Worm (Caenorhabditis elegans) whole organism, midembryonic: ENCODE measurements around the gene T05A8.7.

Experiments
- T22C8.4 ChIP-seq: fragments of 200-800 bp; sonication (Bioruptor generic); IDR thresholded peaks from 2 replicates; pipeline ENCODE4 v1.3.6; 2022; ENCODE audit warnings: missing genetic modification characterization, missing compliant biosample characterization
- cog-1 ChIP-seq: sonication (generic microtip); optimal IDR thresholded peaks from 2 replicates; lab custom pipeline; 2016; ENCODE audit warnings: missing genetic modification characterization, missing compliant biosample characterization
- flt-1 ChIP-seq: fragments of 200-800 bp; sonication (Bioruptor generic); IDR thresholded peaks from 2 replicates; pipeline ENCODE4 v1.3.6; 2022; ENCODE audit warnings: missing genetic modification characterization, missing compliant biosample characterization
- klf-2 ChIP-seq: fragments of 200-800 bp; sonication (Bioruptor generic); conservative IDR thresholded peaks from 2 replicates; pipeline ENCODE4 v1.3.6; 2022; ENCODE audit warnings: missing genetic modification reagents, missing genetic modification characterization, missing compliant biosample characterization
- med-1 ChIP-seq: sonication (generic microtip); optimal IDR thresholded peaks from 2 replicates; lab custom pipeline; 2017; ENCODE audit warnings: missing genetic modification characterization, mild to moderate bottlenecking, missing compliant biosample characterization, antibody characterized with exemption, missing genetic modification reagents; ENCODE audit not compliant: insufficient read depth
- ref-1 ChIP-seq: fragments of 200-800 bp; sonication (Bioruptor generic); conservative IDR thresholded peaks from 2 replicates; pipeline ENCODE4 v1.3.6; 2022; ENCODE audit warnings: missing genetic modification reagents, missing genetic modification characterization, missing compliant biosample characterization
- tab-1 ChIP-seq: fragments of 200-800 bp; sonication (Bioruptor generic); IDR thresholded peaks from 2 replicates; pipeline ENCODE4 v1.3.6; 2022; ENCODE audit warnings: missing genetic modification characterization, missing compliant biosample characterization
- ztf-23 ChIP-seq: fragments of 200-800 bp; sonication (Bioruptor generic); IDR thresholded peaks from 2 replicates; pipeline ENCODE4 v1.3.6; 2022; ENCODE audit warnings: missing genetic modification reagents, missing genetic modification characterization, missing compliant biosample characterization
- ztf-29 ChIP-seq: fragments of 200-800 bp; sonication (Bioruptor generic); IDR thresholded peaks from 2 replicates; pipeline ENCODE4 v1.3.6; 2022; ENCODE audit warnings: missing genetic modification reagents, missing genetic modification characterization, missing compliant biosample characterization

ce11 chrII:2726774-2727173, 15.4 kb downstream of the T05A8.7 start:
- TF ChIP-seq cog-1 (no peak), flt-1 (GFP tag; lab: Robert Waterston, UW) (no peak), ref-1 (GFP tag; lab: Robert Waterston, UW) (no peak), ztf-29 (no peak), med-1 (GFP tag; lab: Kevin White, UChicago) (no peak), klf-2 (GFP tag; lab: Robert Waterston, UW) (no peak), tab-1 (no peak), T22C8.4 (GFP tag; lab: Robert Waterston, UW) (no peak), ztf-23 (GFP tag; lab: Robert Waterston, UW) (no peak)
